Worm (Caenorhabditis elegans) whole organism, L2 larva: ENCODE data around the gene F37A4.4.

ENCODE experiments used
- C34F6.9 ChIP-seq: fragments of 150-350 bp; optimal IDR thresholded peaks from 2 replicates; lab custom pipeline; 2014; ENCODE audit warnings: missing biosample characterization, missing genetic modification characterization
- F13H6.1 ChIP-seq: sonication (generic microtip); optimal IDR thresholded peaks from 2 replicates; lab custom pipeline; 2016; ENCODE audit warnings: missing genetic modification characterization, missing compliant biosample characterization
- R02D3.7 ChIP-seq: fragments of 150-350 bp; optimal IDR thresholded peaks from 2 replicates; lab custom pipeline; 2014; ENCODE audit warnings: missing biosample characterization, missing genetic modification characterization
- Y55F3AM.14 ChIP-seq: fragments of 200-800 bp; sonication (Bioruptor generic); optimal IDR thresholded peaks from 2 replicates; lab custom pipeline; 2018; ENCODE audit warnings: mild to moderate bottlenecking, missing genetic modification characterization, missing compliant biosample characterization
- alr-1 ChIP-seq: fragments of 150-350 bp; optimal IDR thresholded peaks from 2 replicates; lab custom pipeline; 2014; ENCODE audit warnings: missing biosample characterization, missing genetic modification characterization
- aly-2 ChIP-seq: fragments of 150-350 bp; optimal IDR thresholded peaks from 2 replicates; lab custom pipeline; 2014; ENCODE audit warnings: missing biosample characterization, missing genetic modification characterization
- blmp-1 ChIP-seq: sonication (generic microtip); optimal IDR thresholded peaks from 2 replicates; lab custom pipeline; 2017; ENCODE audit warnings: missing genetic modification characterization, mild to moderate bottlenecking, missing compliant biosample characterization, antibody characterized with exemption, moderate library complexity; ENCODE audit not compliant: insufficient read depth
- ceh-16 ChIP-seq: fragments of 150-350 bp; optimal IDR thresholded peaks from 2 replicates; lab custom pipeline; 2014; ENCODE audit warnings: missing biosample characterization, missing genetic modification characterization
- ceh-82 ChIP-seq: fragments of 150-350 bp; optimal IDR thresholded peaks from 2 replicates; lab custom pipeline; 2014; ENCODE audit warnings: missing biosample characterization, missing genetic modification characterization
- crh-2 ChIP-seq: sonication (generic microtip); optimal IDR thresholded peaks from 2 replicates; lab custom pipeline; 2017; ENCODE audit warnings: missing biosample characterization, missing genetic modification characterization
- egl-27 ChIP-seq: sonication (generic microtip); optimal IDR thresholded peaks from 3 replicates; lab custom pipeline; 2017; ENCODE audit warnings: missing biosample characterization, missing genetic modification reagents, missing genetic modification characterization
- elt-1 ChIP-seq: fragments of 150-350 bp; optimal IDR thresholded peaks from 2 replicates; lab custom pipeline; 2014; ENCODE audit warnings: missing biosample characterization, missing genetic modification characterization
- elt-3 ChIP-seq: sonication (generic microtip); optimal IDR thresholded peaks from 2 replicates; lab custom pipeline; 2017; ENCODE audit warnings: missing biosample characterization, missing genetic modification characterization
- fos-1 ChIP-seq: fragments of 150-350 bp; optimal IDR thresholded peaks from 2 replicates; lab custom pipeline; 2014; ENCODE audit warnings: missing biosample characterization, missing genetic modification characterization
- lin-11 ChIP-seq: fragments of 150-350 bp; sonication (generic microtip); optimal IDR thresholded peaks from 2 replicates; lab custom pipeline; 2014; ENCODE audit warnings: missing biosample characterization, missing genetic modification characterization, inconsistent platforms, mixed read lengths
- lin-13 ChIP-seq: fragments of 150-350 bp; optimal IDR thresholded peaks from 2 replicates; lab custom pipeline; 2014; ENCODE audit warnings: missing biosample characterization, missing genetic modification reagents, missing genetic modification characterization
- lin-39 ChIP-seq: fragments of 150-350 bp; optimal IDR thresholded peaks from 2 replicates; lab custom pipeline; 2014; ENCODE audit warnings: missing biosample characterization, missing genetic modification reagents, missing genetic modification characterization
- lsy-2 ChIP-seq, 2 experiments: fragments of 150-350 bp in 1 of 2; sonication (generic microtip) in 1 of 2; optimal IDR thresholded peaks; 2 replicates each; lab custom pipeline; 2014 to 2017; ENCODE audit warnings: missing biosample characterization in 2 of 2, missing genetic modification characterization in 2 of 2
- mab-5 ChIP-seq: fragments of 150-350 bp; optimal IDR thresholded peaks from 2 replicates; lab custom pipeline; 2014; ENCODE audit warnings: missing biosample characterization, missing genetic modification characterization
- nhr-10 ChIP-seq: sonication (generic microtip); optimal IDR thresholded peaks from 2 replicates; lab custom pipeline; 2017; ENCODE audit warnings: missing biosample characterization, missing genetic modification characterization
- nhr-11 ChIP-seq: fragments of 150-350 bp; optimal IDR thresholded peaks from 2 replicates; lab custom pipeline; 2014; ENCODE audit warnings: missing biosample characterization, missing genetic modification characterization
- nhr-12 ChIP-seq: fragments of 150-350 bp; optimal IDR thresholded peaks from 2 replicates; lab custom pipeline; 2014; ENCODE audit warnings: missing biosample characterization, missing genetic modification characterization
- nhr-129 ChIP-seq: fragments of 150-350 bp; optimal IDR thresholded peaks from 2 replicates; lab custom pipeline; 2014; ENCODE audit warnings: missing biosample characterization, missing genetic modification characterization
- nhr-237 ChIP-seq: fragments of 150-350 bp; optimal IDR thresholded peaks from 2 replicates; lab custom pipeline; 2014; ENCODE audit warnings: missing biosample characterization, missing genetic modification characterization
- nhr-25 ChIP-seq: fragments of 150-350 bp; sonication (generic microtip); optimal IDR thresholded peaks from 3 replicates; lab custom pipeline; 2014; ENCODE audit warnings: missing biosample characterization, missing genetic modification characterization
- nhr-6 ChIP-seq: fragments of 150-350 bp; optimal IDR thresholded peaks from 2 replicates; lab custom pipeline; 2014; ENCODE audit warnings: missing biosample characterization, missing genetic modification characterization
- nhr-77 ChIP-seq: fragments of 150-350 bp; optimal IDR thresholded peaks from 2 replicates; lab custom pipeline; 2014; ENCODE audit warnings: missing biosample characterization, missing genetic modification characterization
- sem-4 ChIP-seq: fragments of 150-350 bp; optimal IDR thresholded peaks from 2 replicates; lab custom pipeline; 2014; ENCODE audit warnings: missing biosample characterization, missing genetic modification reagents, missing genetic modification characterization
- skn-1 ChIP-seq: sonication (generic microtip); optimal IDR thresholded peaks from 2 replicates; lab custom pipeline; 2017; ENCODE audit warnings: missing biosample characterization, missing genetic modification characterization
- sma-9 ChIP-seq, 2 experiments: fragments of 150-350 bp in 1 of 2; sonication (generic microtip) in 1 of 2; optimal IDR thresholded peaks; 2 replicates each; lab custom pipeline; 2014 to 2016; ENCODE audit warnings: missing genetic modification characterization in 2 of 2, mild to moderate bottlenecking in 1 of 2, missing biosample characterization in 1 of 2, missing compliant biosample characterization in 1 of 2, missing genetic modification reagents in 1 of 2, moderate library complexity in 1 of 2
- unc-39 ChIP-seq: fragments of 150-350 bp; optimal IDR thresholded peaks from 2 replicates; lab custom pipeline; 2014; ENCODE audit warnings: missing biosample characterization, missing genetic modification characterization
- unc-55 ChIP-seq: fragments of 150-350 bp; sonication (generic microtip); optimal IDR thresholded peaks from 3 replicates; lab custom pipeline; 2014; ENCODE audit warnings: missing biosample characterization, missing genetic modification reagents, missing genetic modification characterization
- unc-62 ChIP-seq: fragments of 150-350 bp; optimal IDR thresholded peaks from 2 replicates; lab custom pipeline; 2014; ENCODE audit warnings: missing biosample characterization, missing genetic modification reagents, missing genetic modification characterization
- zag-1 ChIP-seq: fragments of 150-350 bp; optimal IDR thresholded peaks from 2 replicates; lab custom pipeline; 2014; ENCODE audit warnings: missing biosample characterization, missing genetic modification characterization
- ztf-1 ChIP-seq: fragments of 200-800 bp; sonication (Bioruptor generic); conservative IDR thresholded peaks from 2 replicates; pipeline ENCODE4 v1.3.6; 2022; ENCODE audit warnings: missing genetic modification characterization, missing compliant biosample characterization
- ztf-11 ChIP-seq: sonication (generic microtip); optimal IDR thresholded peaks from 2 replicates; lab custom pipeline; 2017; ENCODE audit warnings: missing biosample characterization, missing genetic modification characterization
- ztf-4 ChIP-seq: fragments of 150-350 bp; optimal IDR thresholded peaks from 2 replicates; lab custom pipeline; 2014; ENCODE audit warnings: missing biosample characterization, missing genetic modification characterization

F37A4.4 gene

DNA sequence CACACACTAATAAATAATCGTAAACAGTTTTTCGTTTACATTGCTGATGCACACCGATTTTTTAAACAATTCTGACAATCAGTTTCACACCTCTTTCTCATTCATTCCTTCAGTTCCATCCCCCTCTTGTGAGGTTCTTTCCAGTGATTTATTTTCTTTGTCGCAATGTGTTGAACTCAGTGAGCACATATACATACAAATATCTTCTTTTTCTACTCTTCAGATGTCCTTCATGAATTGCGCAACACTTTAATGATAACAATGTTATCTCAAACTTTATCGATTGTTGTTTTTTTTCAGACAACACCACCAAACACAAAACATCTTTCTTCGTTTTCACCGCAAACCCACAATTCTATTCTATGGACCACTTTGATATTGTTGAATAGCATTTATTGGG lies 32.6 kb downstream of the F37A4.4 start, which contains the start of gene dig-1:
TSS of gene dig-1 (plus strand) at position 301 of the 400 bp plus-strand sequence.
- TF ChIP-seq ceh-16 (tag; lab: Kevin White, UChicago): no peak
- no peak for TF ChIP-seq elt-1 (tag; lab: Kevin White, UChicago)
- no peak for TF ChIP-seq nhr-11 (tag; lab: Kevin White, UChicago)
- no peak for TF ChIP-seq unc-55
- no peak for TF ChIP-seq C34F6.9 (tag; lab: Kevin White, UChicago)
- TF ChIP-seq unc-39 (tag; lab: Kevin White, UChicago): no peak
- no peak for TF ChIP-seq alr-1 (tag; lab: Kevin White, UChicago)
- TF ChIP-seq ztf-11 (tag; lab: Kevin White, UChicago): no peak
- TF ChIP-seq, all 48 proteins: peak for 0

DNA sequence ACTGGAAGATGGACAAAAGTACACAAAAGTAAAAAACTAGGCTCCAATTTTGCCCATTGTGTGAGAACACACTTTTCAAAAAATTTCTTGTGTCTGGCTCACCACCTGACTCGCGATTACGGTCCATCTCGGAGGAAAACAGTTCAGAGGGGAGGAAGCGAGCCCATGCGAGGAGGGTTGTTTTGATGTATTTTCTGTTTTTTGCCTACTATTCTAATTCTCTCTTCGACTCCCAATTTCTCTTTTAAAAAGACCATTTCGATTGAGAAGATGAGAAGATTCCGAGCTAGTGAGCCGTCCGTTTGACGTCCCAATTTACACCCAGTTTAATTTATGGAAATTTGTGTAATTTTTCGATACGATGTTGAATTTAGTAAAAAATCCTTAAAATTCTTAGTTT lies 33.3 kb downstream of the F37A4.4 start:
- no peak for TF ChIP-seq lin-39 (tag; lab: Kevin White, UChicago)
- no peak for TF ChIP-seq ceh-82 (tag; lab: Kevin White, UChicago)
- no peak for TF ChIP-seq Y55F3AM.14 (GFP tag; lab: Kevin White, UChicago)
- TF ChIP-seq skn-1 (tag; lab: Kevin White, UChicago): no peak
- TF ChIP-seq elt-3 (tag; lab: Kevin White, UChicago): no peak
- TF ChIP-seq egl-27 (tag; lab: Kevin White, UChicago): no peak
- TF ChIP-seq nhr-237: no peak
- TF ChIP-seq lin-11 (tag; lab: Kevin White, UChicago): no peak
- TF ChIP-seq crh-2 (tag; lab: Kevin White, UChicago): no peak
- TF ChIP-seq aly-2 (tag; lab: Kevin White, UChicago): no peak
- TF ChIP-seq ztf-4 (tag; lab: Kevin White, UChicago): no peak
- no peak for TF ChIP-seq ztf-11 (tag; lab: Kevin White, UChicago)
- TF ChIP-seq zag-1 (tag; lab: Kevin White, UChicago): no peak

DNA sequence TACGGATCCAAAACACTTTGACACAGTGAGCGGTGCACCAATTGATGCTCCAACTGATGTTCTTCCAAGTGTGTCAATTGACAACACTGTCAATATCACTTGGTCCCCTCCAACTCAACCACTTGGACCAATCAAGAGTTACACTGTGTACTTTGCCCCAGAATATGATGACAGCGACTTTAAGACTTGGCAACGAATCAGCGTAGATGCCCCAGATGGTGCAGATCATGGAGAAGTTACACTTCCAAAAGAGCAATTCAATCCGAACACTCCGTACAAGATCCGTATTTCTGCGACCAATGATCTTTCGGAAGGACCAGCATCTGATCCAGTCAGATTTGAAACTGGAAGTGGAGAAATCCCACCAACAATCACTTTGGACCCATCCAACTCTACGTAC lies 39.2 kb downstream of the F37A4.4 start:
- TF ChIP-seq C34F6.9 (tag; lab: Kevin White, UChicago): no peak
- TF ChIP-seq ztf-11 (tag; lab: Kevin White, UChicago): no peak
- no peak for TF ChIP-seq nhr-10 (tag; lab: Kevin White, UChicago)
- TF ChIP-seq lin-13: no peak
- TF ChIP-seq fos-1 (tag; lab: Kevin White, UChicago): no peak
- TF ChIP-seq unc-62: no peak
- TF ChIP-seq sma-9 (GFP tag; optimal IDR thresholded peaks at IDR 0.05; lab: Kevin White, UChicago): no peak
- TF ChIP-seq sma-9 (tag; optimal IDR thresholded peaks at IDR 0.05; lab: Kevin White, UChicago): no peak
- no peak for TF ChIP-seq lsy-2 (tag; optimal IDR thresholded peaks at IDR 0.05; lab: Kevin White, UChicago)
- no peak for TF ChIP-seq blmp-1 (tag; lab: Kevin White, UChicago)
- TF ChIP-seq nhr-12 (tag; lab: Kevin White, UChicago): no peak
- TF ChIP-seq lin-11 (tag; lab: Kevin White, UChicago): no peak

DNA sequence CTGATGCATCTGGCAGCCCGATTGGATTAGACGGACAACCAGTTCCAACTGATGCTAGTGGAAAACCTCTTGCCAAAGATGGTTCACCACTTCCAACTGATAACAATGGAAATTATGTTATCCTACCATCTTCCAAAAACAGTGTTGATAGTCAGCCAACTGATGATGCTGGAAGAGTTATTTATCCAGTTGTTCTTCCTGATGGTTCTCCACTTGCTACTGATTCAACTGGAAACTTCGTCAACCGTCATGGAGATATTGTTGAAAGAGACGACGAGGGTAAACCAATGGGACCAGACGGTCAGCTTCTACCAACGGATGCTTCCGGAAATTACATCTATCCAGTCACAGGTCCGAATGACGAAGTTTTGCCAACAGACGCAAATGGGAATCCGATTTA lies 43.4 kb downstream of the F37A4.4 start:
- TF ChIP-seq nhr-129 (tag; lab: Kevin White, UChicago) (no peak), F13H6.1 (tag; lab: Kevin White, UChicago) (no peak), ztf-1 (GFP tag; lab: Robert Waterston, UW) (no peak), alr-1 (tag; lab: Kevin White, UChicago) (no peak), ztf-4 (tag; lab: Kevin White, UChicago) (no peak), unc-62 (no peak), egl-27 (tag; lab: Kevin White, UChicago) (no peak), elt-1 (tag; lab: Kevin White, UChicago) (no peak), mab-5 (tag; lab: Kevin White, UChicago) (no peak), R02D3.7 (tag; lab: Kevin White, UChicago) (no peak), sem-4 (tag; lab: Kevin White, UChicago) (no peak), nhr-77 (tag; lab: Kevin White, UChicago) (no peak), nhr-6 (tag; lab: Kevin White, UChicago) (no peak), C34F6.9 (tag; lab: Kevin White, UChicago) (no peak), lin-13 (no peak), nhr-25 (no peak)
- TF ChIP-seq, all 48 proteins: peak for 0
